Worm (Caenorhabditis elegans): ENCODE results near the gene D2062.13.

ce11 chrII:2644498-2644897 lies 32.1 kb downstream of the D2062.13 start, which contains the start of gene F22E5.11:
- TF ChIP-seq B0310.2 (tag; optimal IDR thresholded peaks at IDR 0.05) (no peak), flt-1 (GFP tag; IDR thresholded peaks at IDR 0.05) (no peak), ceh-13 (GFP tag; optimal IDR thresholded peaks at IDR 0.05) (no peak), tbx-37 (GFP tag; conservative IDR thresholded peaks at IDR 0.05) (no peak), pes-1 (GFP tag; IDR thresholded peaks at IDR 0.05) (no peak)
